Worm (Caenorhabditis elegans): Measurements from ENCODE around the gene nhr-166.

- TF ChIP-seq cog-1 (tag; optimal IDR thresholded peaks at IDR 0.05), result no peak
- TF ChIP-seq ztf-23 (GFP tag; IDR thresholded peaks at IDR 0.05), result no peak
- no peak for TF ChIP-seq tab-1 (GFP tag; IDR thresholded peaks at IDR 0.05)
Measured at ce11 chrII:3920611-3921010, 40.6 kb downstream of the nhr-166 start.
